Worm (Caenorhabditis elegans) whole organism, L1 larva: ENCODE measurements around the gene nspe-2.
A peak's percentile ranks its signal among the peaks of the same experiment; 100 is the strongest.

ENCODE experiments used
- C04F5.9 ChIP-seq: sonication (generic microtip); optimal IDR thresholded peaks from 2 replicates; lab custom pipeline; 2016; ENCODE audit warnings: missing genetic modification characterization, missing compliant biosample characterization
- C16A3.4 ChIP-seq: fragments of 150-350 bp; optimal IDR thresholded peaks from 2 replicates; lab custom pipeline; 2014; ENCODE audit warnings: missing biosample characterization, missing genetic modification characterization
- F16B12.6 ChIP-seq: fragments of 150-350 bp; optimal IDR thresholded peaks from 2 replicates; lab custom pipeline; 2014; ENCODE audit warnings: missing biosample characterization, missing genetic modification characterization
- aha-1 ChIP-seq: fragments of 150-350 bp; optimal IDR thresholded peaks from 2 replicates; lab custom pipeline; 2014; ENCODE audit warnings: missing biosample characterization, missing genetic modification characterization
- alr-1 ChIP-seq: fragments of 200-800 bp; sonication (Bioruptor generic); optimal IDR thresholded peaks from 2 replicates; lab custom pipeline; 2018; ENCODE audit warnings: borderline replicate concordance, mild to moderate bottlenecking, missing genetic modification characterization, missing compliant biosample characterization
- ceh-88 ChIP-seq: fragments of 200-800 bp; sonication (Bioruptor generic); IDR thresholded peaks from 2 replicates; pipeline ENCODE4 v1.3.6; 2022; ENCODE audit warnings: missing genetic modification characterization, missing compliant biosample characterization
- ceh-90 ChIP-seq: sonication (generic microtip); optimal IDR thresholded peaks from 2 replicates; lab custom pipeline; 2016; ENCODE audit warnings: missing genetic modification characterization, missing compliant biosample characterization
- dsc-1 ChIP-seq: sonication (generic microtip); optimal IDR thresholded peaks from 2 replicates; lab custom pipeline; 2016; ENCODE audit warnings: mild to moderate bottlenecking, missing genetic modification characterization, missing compliant biosample characterization
- efl-1 ChIP-seq, 4 experiments: fragments of 150-350 bp; optimal IDR thresholded peaks in 3 of 4; peaks in 1 of 4; 1 replicate in 1 of 4; 2 replicates in 3 of 4; lab custom pipeline; 2014; ENCODE audit warnings: missing biosample characterization in 2 of 4, missing genetic modification characterization in 2 of 4, missing genetic modification reagents in 2 of 4
- efl-3 ChIP-seq: fragments of 200-800 bp; sonication (Bioruptor generic); optimal IDR thresholded peaks from 2 replicates; lab custom pipeline; 2018; ENCODE audit warnings: mild to moderate bottlenecking, missing genetic modification characterization, missing compliant biosample characterization
- ets-5 ChIP-seq: fragments of 200-800 bp; sonication (Bioruptor generic); IDR thresholded peaks from 2 replicates; pipeline ENCODE4 v1.3.6; 2022; ENCODE audit warnings: missing genetic modification characterization, missing compliant biosample characterization
- fkh-10 ChIP-seq: sonication (generic microtip); optimal IDR thresholded peaks from 2 replicates; lab custom pipeline; 2017; ENCODE audit warnings: missing biosample characterization, missing genetic modification reagents, missing genetic modification characterization
- fkh-4 ChIP-seq: sonication (generic microtip); optimal IDR thresholded peaks from 2 replicates; lab custom pipeline; 2016; ENCODE audit warnings: missing compliant biosample characterization, missing genetic modification characterization, borderline replicate concordance
- fkh-8 ChIP-seq: sonication (generic microtip); optimal IDR thresholded peaks from 2 replicates; lab custom pipeline; 2016; ENCODE audit warnings: mild to moderate bottlenecking, missing genetic modification characterization, missing compliant biosample characterization
- hlh-17 ChIP-seq: fragments of 200-800 bp; sonication (Bioruptor generic); optimal IDR thresholded peaks from 2 replicates; lab custom pipeline; 2018; ENCODE audit warnings: missing genetic modification characterization, mild to moderate bottlenecking, missing compliant biosample characterization, moderate library complexity, borderline replicate concordance
- lin-13 ChIP-seq: fragments of 150-350 bp; optimal IDR thresholded peaks from 2 replicates; lab custom pipeline; 2014; ENCODE audit warnings: missing biosample characterization, missing genetic modification reagents, missing genetic modification characterization
- lin-14 ChIP-seq: fragments of 200-800 bp; sonication (Bioruptor generic); optimal IDR thresholded peaks from 2 replicates; lab custom pipeline; 2018; ENCODE audit warnings: mild to moderate bottlenecking, missing genetic modification characterization, moderate library complexity, missing compliant biosample characterization
- lin-15B ChIP-seq: fragments of 150-350 bp; sonication (generic microtip); optimal IDR thresholded peaks from 3 replicates; lab custom pipeline; 2014; ENCODE audit warnings: missing biosample characterization, missing genetic modification characterization
- lin-39 ChIP-seq: fragments of 150-350 bp; optimal IDR thresholded peaks from 2 replicates; lab custom pipeline; 2014; ENCODE audit warnings: missing biosample characterization, missing genetic modification reagents, missing genetic modification characterization
- lsy-2 ChIP-seq, 2 experiments: fragments of 150-350 bp; optimal IDR thresholded peaks; 2 replicates each; lab custom pipeline; 2014; ENCODE audit warnings: missing biosample characterization in 2 of 2, missing genetic modification characterization in 2 of 2
- mab-9 ChIP-seq: fragments of 200-800 bp; sonication (Bioruptor generic); IDR thresholded peaks from 2 replicates; pipeline ENCODE4 v1.3.6; 2022; ENCODE audit warnings: missing genetic modification reagents, missing genetic modification characterization, missing compliant biosample characterization
- mdl-1 ChIP-seq, 2 experiments: fragments of 150-350 bp; optimal IDR thresholded peaks; 2 replicates each; lab custom pipeline; 2014 to 2017; ENCODE audit warnings: missing biosample characterization in 2 of 2, missing genetic modification characterization in 2 of 2, inconsistent platforms in 1 of 2
- mep-1 ChIP-seq: fragments of 150-350 bp; optimal IDR thresholded peaks from 2 replicates; lab custom pipeline; 2014; ENCODE audit warnings: missing biosample characterization, missing genetic modification characterization
- nhr-237 ChIP-seq: fragments of 150-350 bp; optimal IDR thresholded peaks from 2 replicates; lab custom pipeline; 2014; ENCODE audit warnings: missing biosample characterization, missing genetic modification characterization
- nhr-71 ChIP-seq: sonication (generic microtip); optimal IDR thresholded peaks from 2 replicates; lab custom pipeline; 2016; ENCODE audit warnings: mild to moderate bottlenecking, missing genetic modification characterization, moderate library complexity, missing compliant biosample characterization
- nhr-76 ChIP-seq: sonication (generic microtip); optimal IDR thresholded peaks from 2 replicates; lab custom pipeline; 2017; ENCODE audit warnings: missing biosample characterization, missing genetic modification characterization
- pag-3 ChIP-seq: sonication (generic microtip); optimal IDR thresholded peaks from 2 replicates; lab custom pipeline; 2017; ENCODE audit warnings: missing genetic modification characterization, mild to moderate bottlenecking, missing compliant biosample characterization, antibody characterized with exemption, borderline replicate concordance; ENCODE audit not compliant: insufficient read depth
- rnt-1 ChIP-seq: sonication (generic microtip); optimal IDR thresholded peaks from 2 replicates; lab custom pipeline; 2016; ENCODE audit warnings: mild to moderate bottlenecking, missing genetic modification characterization, moderate library complexity, missing compliant biosample characterization
- snpc-4 ChIP-seq: fragments of 150-350 bp; optimal IDR thresholded peaks from 2 replicates; lab custom pipeline; 2014; ENCODE audit warnings: missing biosample characterization, missing genetic modification characterization
- sox-4 ChIP-seq: sonication (generic microtip); optimal IDR thresholded peaks from 2 replicates; lab custom pipeline; 2016; ENCODE audit warnings: missing genetic modification characterization, missing compliant biosample characterization
- sup-37 ChIP-seq: fragments of 200-800 bp; sonication (Bioruptor generic); optimal IDR thresholded peaks from 2 replicates; lab custom pipeline; 2018; ENCODE audit warnings: mild to moderate bottlenecking, missing genetic modification characterization, missing compliant biosample characterization
- swsn-7 ChIP-seq: sonication (generic microtip); optimal IDR thresholded peaks from 2 replicates; lab custom pipeline; 2016; ENCODE audit warnings: missing genetic modification characterization, missing compliant biosample characterization
- tbx-2 ChIP-seq: sonication (generic microtip); optimal IDR thresholded peaks from 2 replicates; lab custom pipeline; 2016; ENCODE audit warnings: missing genetic modification characterization, missing compliant biosample characterization
- unc-130 ChIP-seq: fragments of 150-350 bp; optimal IDR thresholded peaks from 2 replicates; lab custom pipeline; 2017; ENCODE audit warnings: missing biosample characterization, missing genetic modification characterization, inconsistent platforms
- unc-30 ChIP-seq: sonication (generic microtip); optimal IDR thresholded peaks from 2 replicates; lab custom pipeline; 2017; ENCODE audit warnings: missing biosample characterization, missing genetic modification characterization
- unc-62 ChIP-seq: fragments of 150-350 bp; optimal IDR thresholded peaks from 2 replicates; lab custom pipeline; 2014; ENCODE audit warnings: missing biosample characterization, missing genetic modification reagents, missing genetic modification characterization

The nspe-2 gene

DNA sequence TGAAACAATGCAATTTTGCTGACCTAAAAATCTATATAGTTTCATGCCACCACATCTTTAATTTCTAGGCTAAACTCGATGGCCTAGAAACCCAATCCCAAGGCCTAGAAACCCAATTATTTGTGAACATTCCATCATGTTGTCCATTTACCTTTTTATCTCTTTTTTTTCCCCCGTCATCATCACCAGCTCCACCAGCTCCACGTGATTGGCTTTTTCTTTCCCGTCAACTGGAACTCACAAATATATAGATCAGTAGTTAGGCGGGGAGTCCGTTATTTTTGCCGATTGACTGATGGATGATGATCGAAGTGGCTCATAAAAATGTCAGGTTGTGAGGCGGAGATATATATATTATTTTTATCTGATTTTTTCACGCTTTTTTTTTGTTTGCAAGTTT lies 39.2 kb upstream of the nspe-2 start:
- TF ChIP-seq swsn-7 (tag; lab: Kevin White, UChicago) (no peak), mdl-1 (tag; optimal IDR thresholded peaks at IDR 0.05; lab: Kevin White, UChicago) (peak in 1 of 2 experiments; percentile 23), rnt-1 (tag; lab: Kevin White, UChicago) (peak; percentile 40), lin-14 (GFP tag; lab: Kevin White, UChicago) (peak; percentile 36), aha-1 (tag; lab: Kevin White, UChicago) (no peak), lin-15B (tag; lab: Kevin White, UChicago) (no peak), lin-13 (GFP tag; lab: Kevin White, UChicago) (no peak), lsy-2 (tag; optimal IDR thresholded peaks at IDR 0.05; lab: Kevin White, UChicago) (peak in 1 of 2 experiments; percentile 22), unc-62 (GFP tag; lab: Kevin White, UChicago) (no peak), snpc-4 (peak; percentile 6), C16A3.4 (tag; lab: Kevin White, UChicago) (no peak), alr-1 (tag; lab: Kevin White, UChicago) (no peak), fkh-10 (GFP tag; lab: Kevin White, UChicago) (no peak)

DNA sequence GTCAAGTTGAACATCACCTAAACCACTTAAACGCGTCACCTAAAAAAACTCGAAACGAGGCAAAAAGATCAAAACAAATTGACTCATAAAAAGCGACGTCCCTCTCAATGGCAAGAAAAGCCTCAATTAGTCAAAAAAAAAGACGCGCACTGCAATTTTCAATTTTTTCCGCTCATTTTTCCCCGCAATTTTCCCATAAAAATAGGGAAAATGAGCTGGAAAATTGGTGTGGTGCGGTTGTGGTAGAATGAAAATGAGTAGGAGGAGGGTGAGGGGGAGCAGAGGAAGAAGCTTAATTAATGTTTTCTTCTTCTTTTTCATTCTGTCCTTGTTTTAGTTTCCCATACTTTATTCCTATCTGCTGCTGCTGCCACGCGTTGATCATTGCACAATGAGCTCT lies 38.4 kb upstream of the nspe-2 start:
- no peak for TF ChIP-seq unc-30 (tag; lab: Kevin White, UChicago)
- peak; percentile 52 for TF ChIP-seq lin-14 (GFP tag; lab: Kevin White, UChicago)

DNA sequence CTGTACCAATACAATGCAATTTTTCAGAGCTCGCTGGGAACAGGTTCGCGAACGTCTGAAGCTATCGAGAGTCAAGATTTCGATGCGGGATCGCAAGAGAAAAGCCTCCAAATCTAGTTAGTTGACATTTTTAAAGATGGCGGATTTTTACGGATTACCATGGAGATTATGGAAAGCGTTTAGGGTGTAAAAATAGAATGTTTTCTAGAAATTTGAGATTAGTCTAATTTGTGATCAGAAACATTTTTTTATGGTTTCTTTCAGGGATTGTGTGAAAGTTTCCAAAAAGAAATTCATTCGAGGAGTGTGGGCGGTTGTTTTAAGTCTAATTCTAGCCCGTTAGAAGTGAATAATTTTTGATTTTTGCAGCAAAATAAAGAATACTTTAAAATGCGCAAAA lies 36.6 kb upstream of the nspe-2 start:
- TF ChIP-seq dsc-1 (tag; lab: Kevin White, UChicago): peak; percentile 77
- TF ChIP-seq lin-39 (tag; lab: Kevin White, UChicago): no peak
- no peak for TF ChIP-seq mdl-1 (tag; optimal IDR thresholded peaks at IDR 0.05; lab: Kevin White, UChicago)
- peak; percentile 19 for TF ChIP-seq fkh-8
- TF ChIP-seq efl-1 (optimal IDR thresholded peaks at IDR 0.05; lab: Kevin White, UChicago): no peak
- TF ChIP-seq efl-1 (GFP tag; optimal IDR thresholded peaks at IDR 0.05 in 1 of 2; lab: Kevin White, UChicago): no peak
- TF ChIP-seq ceh-88 (GFP tag; lab: Robert Waterston, UW): no peak
- TF ChIP-seq, all 84 proteins: peak for 2

ce11 chrII:12654447-12654846 lies 35.3 kb upstream of the nspe-2 start, which contains the start of gene rgs-4:
TSS of gene rgs-4 (plus strand) at chrII:12654747.
- no peak for TF ChIP-seq unc-62 (GFP tag; lab: Kevin White, UChicago)
- no peak for TF ChIP-seq fkh-4 (tag; lab: Kevin White, UChicago)
- no peak for TF ChIP-seq mab-9 (GFP tag; lab: Robert Waterston, UW)
- no peak for TF ChIP-seq swsn-7 (tag; lab: Kevin White, UChicago)
- TF ChIP-seq ets-5 (GFP tag; lab: Robert Waterston, UW): no peak
- no peak for TF ChIP-seq pag-3 (tag; lab: Kevin White, UChicago)
- TF ChIP-seq mep-1: no peak
- no peak for TF ChIP-seq lsy-2 (tag; optimal IDR thresholded peaks at IDR 0.05; lab: Kevin White, UChicago)
- no peak for TF ChIP-seq C04F5.9 (tag; lab: Kevin White, UChicago)
- no peak for TF ChIP-seq efl-3 (GFP tag; lab: Kevin White, UChicago)
- TF ChIP-seq sup-37 (GFP tag; lab: Kevin White, UChicago): no peak

ce11 chrII:12640370-12640769 lies 21.2 kb upstream of the nspe-2 start, which contains the start of gene nhr-235:
TSS of gene nhr-235 (plus strand) at chrII:12640670.
- no peak for TF ChIP-seq hlh-17 (GFP tag; lab: Kevin White, UChicago)
- no peak for TF ChIP-seq tbx-2 (tag; lab: Kevin White, UChicago)
- TF ChIP-seq fkh-4 (tag; lab: Kevin White, UChicago): no peak
- no peak for TF ChIP-seq unc-130 (tag; lab: Kevin White, UChicago)
- no peak for TF ChIP-seq F16B12.6 (tag; lab: Kevin White, UChicago)
- TF ChIP-seq sup-37 (GFP tag; lab: Kevin White, UChicago): no peak
- no peak for TF ChIP-seq nhr-71
- no peak for TF ChIP-seq fkh-10 (GFP tag; lab: Kevin White, UChicago)
- no peak for TF ChIP-seq ceh-90 (tag; lab: Kevin White, UChicago)
- TF ChIP-seq sox-4: no peak
- no peak for TF ChIP-seq nhr-237
- TF ChIP-seq mdl-1 (tag; optimal IDR thresholded peaks at IDR 0.05; lab: Kevin White, UChicago): no peak
- TF ChIP-seq pag-3 (tag; lab: Kevin White, UChicago): no peak
- no peak for TF ChIP-seq nhr-76 (tag; lab: Kevin White, UChicago)
- TF ChIP-seq, all 84 proteins: peak for 0
